Fruit fly (Drosophila melanogaster) whole organism, embryonic: Measurements from ENCODE around the gene Npc2f.
A peak's percentile ranks its signal among the peaks of the same experiment; 100 is the strongest.

Source experiments
- Adf1 ChIP-seq: fragments of 200-800 bp; sonication (Bioruptor generic); IDR thresholded peaks from 2 replicates; pipeline ENCODE4 v1.3.6; 2022; ENCODE audit warnings: missing biosample characterization, missing genetic modification characterization
- B-H2 ChIP-seq: fragments of 200-800 bp; sonication (Bioruptor generic); optimal IDR thresholded peaks from 2 replicates; lab custom pipeline; 2018; ENCODE audit warnings: missing biosample characterization, mild to moderate bottlenecking, missing genetic modification characterization
- CG10979 ChIP-seq: fragments of 200-800 bp; sonication (Bioruptor generic); optimal IDR thresholded peaks from 2 replicates; lab custom pipeline; 2018; ENCODE audit warnings: missing biosample characterization, mild to moderate bottlenecking, missing genetic modification characterization, moderate library complexity
- CG11456 ChIP-seq: fragments of 200-800 bp; sonication (Bioruptor generic); IDR thresholded peaks from 3 replicates; pipeline ENCODE4 v1.3.6; 2022; ENCODE audit warnings: missing biosample characterization, missing genetic modification characterization
- CG11695 ChIP-seq: fragments of 200-800 bp; sonication (Bioruptor generic); IDR thresholded peaks from 3 replicates; pipeline ENCODE4 v1.3.6; 2022; ENCODE audit warnings: missing biosample characterization, missing genetic modification characterization
- CG12071 ChIP-seq: fragments of 200-800 bp; sonication (Bioruptor generic); optimal IDR thresholded peaks from 3 replicates; lab custom pipeline; 2018; ENCODE audit warnings: missing biosample characterization, mild to moderate bottlenecking, missing genetic modification characterization
- CG12299 ChIP-seq: fragments of 200-800 bp; sonication (Bioruptor generic); optimal IDR thresholded peaks from 2 replicates; lab custom pipeline; 2018; ENCODE audit warnings: missing biosample characterization, mild to moderate bottlenecking, missing genetic modification characterization
- CG14965 ChIP-seq: fragments of 200-800 bp; sonication (Bioruptor generic); optimal IDR thresholded peaks from 2 replicates; lab custom pipeline; 2016; ENCODE audit warnings: missing biosample characterization, missing genetic modification characterization, borderline replicate concordance
- CG17568 ChIP-seq: fragments of 200-800 bp; sonication (Bioruptor generic); optimal IDR thresholded peaks from 2 replicates; lab custom pipeline; 2018; ENCODE audit warnings: missing biosample characterization, mild to moderate bottlenecking, missing genetic modification characterization, moderate library complexity
- CG17802 ChIP-seq: fragments of 200-800 bp; sonication (Bioruptor generic); optimal IDR thresholded peaks from 2 replicates; lab custom pipeline; 2018; ENCODE audit warnings: missing biosample characterization, mild to moderate bottlenecking, missing genetic modification characterization, moderate library complexity
- CG30431 ChIP-seq: fragments of 200-800 bp; sonication (Bioruptor generic); optimal IDR thresholded peaks from 2 replicates; lab custom pipeline; 2017; ENCODE audit warnings: missing biosample characterization, missing genetic modification characterization
- CG31388 ChIP-seq: fragments of 200-800 bp; sonication (Bioruptor generic); optimal IDR thresholded peaks from 2 replicates; lab custom pipeline; 2016; ENCODE audit warnings: missing biosample characterization, missing genetic modification characterization
- CG32532 ChIP-seq: fragments of 200-800 bp; sonication (Bioruptor generic); IDR thresholded peaks from 2 replicates; pipeline ENCODE4 v1.3.6; 2022; ENCODE audit warnings: missing biosample characterization, missing genetic modification characterization
- CG33213 ChIP-seq: fragments of 200-800 bp; sonication (Bioruptor generic); optimal IDR thresholded peaks from 3 replicates; lab custom pipeline; 2016; ENCODE audit warnings: missing biosample characterization, missing genetic modification characterization
- CG33557 ChIP-seq: fragments of 200-800 bp; sonication (Bioruptor generic); optimal IDR thresholded peaks from 2 replicates; lab custom pipeline; 2019; ENCODE audit warnings: missing biosample characterization, mild to moderate bottlenecking, missing genetic modification characterization, moderate library complexity
- CG3726 ChIP-seq: fragments of 200-800 bp; sonication (Bioruptor generic); IDR thresholded peaks from 3 replicates; pipeline ENCODE4, ENCODE4 v1.3.6; 2022; ENCODE audit warnings: missing biosample characterization, missing genetic modification characterization
- CG42726 ChIP-seq: fragments of 200-800 bp; sonication (Bioruptor generic); IDR thresholded peaks from 2 replicates; pipeline ENCODE4 v1.3.6; 2022; ENCODE audit warnings: missing biosample characterization, missing genetic modification characterization; ENCODE audit not compliant: partially characterized antibody
- CG4820 ChIP-seq: fragments of 200-800 bp; sonication (Bioruptor generic); optimal IDR thresholded peaks from 3 replicates; lab custom pipeline; 2016; ENCODE audit warnings: missing biosample characterization, missing genetic modification characterization
- CG8944 ChIP-seq: fragments of 200-800 bp; sonication (Bioruptor generic); optimal IDR thresholded peaks from 3 replicates; lab custom pipeline; 2016; ENCODE audit warnings: missing biosample characterization, missing genetic modification characterization
- D ChIP-seq, 2 experiments: fragments of 200-800 bp in 1 of 2; fragments of >200 bp in 1 of 2; sonication (Bioruptor generic) in 1 of 2; optimal IDR thresholded peaks; 2 replicates in 1 of 2; 3 replicates in 1 of 2; lab custom pipeline; 2017; ENCODE audit warnings: mild to moderate bottlenecking in 1 of 2, missing biosample characterization in 1 of 2, missing genetic modification characterization in 1 of 2, missing genetic modification reagents in 1 of 2
- Ets97D ChIP-seq: fragments of 200-800 bp; sonication (Bioruptor generic); optimal IDR thresholded peaks from 3 replicates; lab custom pipeline; 2016; ENCODE audit warnings: missing biosample characterization, missing genetic modification characterization
- HLH54F ChIP-seq: fragments of 200-800 bp; sonication (Bioruptor generic); optimal IDR thresholded peaks from 3 replicates; lab custom pipeline; 2016; ENCODE audit warnings: missing biosample characterization, missing genetic modification characterization
- HLHmδ ChIP-seq: fragments of 200-800 bp; sonication (Bioruptor generic); optimal IDR thresholded peaks from 2 replicates; lab custom pipeline; 2018; ENCODE audit warnings: missing biosample characterization, mild to moderate bottlenecking, missing genetic modification characterization, moderate library complexity
- Hmx ChIP-seq: fragments of 200-800 bp; sonication (Bioruptor generic); optimal IDR thresholded peaks from 2 replicates; lab custom pipeline; 2016; ENCODE audit warnings: missing biosample characterization, missing genetic modification characterization
- NfI ChIP-seq: fragments of 200-800 bp; sonication (Bioruptor generic); optimal IDR thresholded peaks from 3 replicates; lab custom pipeline; 2018; ENCODE audit warnings: missing biosample characterization, mild to moderate bottlenecking, missing genetic modification characterization, moderate library complexity
- Side ChIP-seq: fragments of 200-800 bp; sonication (Bioruptor generic); optimal IDR thresholded peaks from 2 replicates; lab custom pipeline; 2016; ENCODE audit warnings: missing biosample characterization, missing genetic modification characterization
- Ssrp ChIP-seq: fragments of 200-800 bp; sonication (Bioruptor generic); optimal IDR thresholded peaks from 2 replicates; lab custom pipeline; 2018; ENCODE audit warnings: missing biosample characterization, mild to moderate bottlenecking, missing genetic modification characterization, moderate library complexity
- Stat92E ChIP-seq, 3 experiments: fragments of >200 bp in 2 of 3; fragments of 200-800 bp in 1 of 3; sonication (Bioruptor generic) in 1 of 3; optimal IDR thresholded peaks; 2 replicates each; lab custom pipeline; 2017 to 2019; ENCODE audit warnings: missing biosample characterization in 3 of 3, missing genetic modification characterization in 3 of 3, mild to moderate bottlenecking in 1 of 3, moderate library complexity in 1 of 3
- Xrp1 ChIP-seq: fragments of 200-800 bp; sonication (Bioruptor generic); IDR thresholded peaks from 2 replicates; pipeline ENCODE4 v1.3.6; 2022; ENCODE audit warnings: missing biosample characterization, missing genetic modification characterization
- ac ChIP-seq: fragments of 200-800 bp; sonication (Bioruptor generic); optimal IDR thresholded peaks from 3 replicates; lab custom pipeline; 2017; ENCODE audit warnings: missing biosample characterization, mild to moderate bottlenecking, missing genetic modification characterization
- ap ChIP-seq: fragments of 200-800 bp; sonication (Bioruptor generic); IDR thresholded peaks from 2 replicates; pipeline ENCODE4 v1.3.6; 2022; ENCODE audit warnings: missing biosample characterization, missing genetic modification characterization
- bbx ChIP-seq: fragments of 200-800 bp; sonication (Bioruptor generic); IDR thresholded peaks from 2 replicates; pipeline ENCODE4 v1.3.6; 2022; ENCODE audit warnings: missing biosample characterization, missing genetic modification characterization; ENCODE audit not compliant: partially characterized antibody
- bsh ChIP-seq, 2 experiments: fragments of 200-800 bp; sonication (Bioruptor generic); optimal IDR thresholded peaks; 2 replicates each; lab custom pipeline; 2017 to 2018; ENCODE audit warnings: mild to moderate bottlenecking in 2 of 2, missing biosample characterization in 2 of 2, missing genetic modification characterization in 2 of 2, moderate library complexity in 1 of 2
- chm ChIP-seq: fragments of 200-800 bp; sonication (Bioruptor generic); IDR thresholded peaks from 2 replicates; pipeline ENCODE4 v1.3.6; 2022; ENCODE audit warnings: missing biosample characterization, missing genetic modification characterization
- disco-r ChIP-seq: fragments of 200-800 bp; sonication (Bioruptor generic); optimal IDR thresholded peaks from 2 replicates; lab custom pipeline; 2016; ENCODE audit warnings: missing biosample characterization, missing genetic modification characterization
- dysf ChIP-seq: fragments of 200-800 bp; sonication (Bioruptor generic); IDR thresholded peaks from 3 replicates; pipeline ENCODE4 v1.3.6; 2022; ENCODE audit warnings: missing biosample characterization, missing genetic modification characterization
- gsb ChIP-seq: fragments of 200-800 bp; sonication (Bioruptor generic); IDR thresholded peaks from 2 replicates; pipeline ENCODE4 v1.3.6; 2022; ENCODE audit warnings: missing biosample characterization, missing genetic modification characterization
- ind ChIP-seq: fragments of 200-800 bp; sonication (Bioruptor generic); optimal IDR thresholded peaks from 3 replicates; lab custom pipeline; 2016; ENCODE audit warnings: missing biosample characterization, missing genetic modification characterization
- oc ChIP-seq: fragments of 200-800 bp; sonication (Bioruptor generic); optimal IDR thresholded peaks from 2 replicates; lab custom pipeline; 2018; ENCODE audit warnings: missing biosample characterization, mild to moderate bottlenecking, missing genetic modification characterization, moderate library complexity
- p53 ChIP-seq: fragments of 200-800 bp; sonication (Bioruptor generic); optimal IDR thresholded peaks from 2 replicates; lab custom pipeline; 2016; ENCODE audit warnings: missing biosample characterization, missing genetic modification characterization
- pan ChIP-seq, 4 experiments: fragments of >200 bp in 3 of 4; fragments of 200-800 bp in 1 of 4; sonication (Bioruptor generic) in 1 of 4; optimal IDR thresholded peaks in 3 of 4; IDR thresholded peaks in 1 of 4; 2 replicates each; pipeline versions ENCODE4 v1.3.6 to Lab custom; 2017 to 2022; ENCODE audit warnings: missing biosample characterization in 2 of 4, missing genetic modification characterization in 2 of 4, mixed read lengths in 1 of 4
- phol ChIP-seq: fragments of 200-800 bp; sonication (Bioruptor generic); optimal IDR thresholded peaks from 3 replicates; lab custom pipeline; 2018; ENCODE audit warnings: missing biosample characterization, mild to moderate bottlenecking, missing genetic modification characterization, moderate library complexity
- scrt ChIP-seq: fragments of 200-800 bp; sonication (Bioruptor generic); optimal IDR thresholded peaks from 2 replicates; lab custom pipeline; 2018; ENCODE audit warnings: missing biosample characterization, mild to moderate bottlenecking, missing genetic modification characterization, moderate library complexity
- sd ChIP-seq: fragments of 200-800 bp; sonication (Bioruptor generic); optimal IDR thresholded peaks from 3 replicates; lab custom pipeline; 2018; ENCODE audit warnings: missing biosample characterization, mild to moderate bottlenecking, missing genetic modification characterization, moderate library complexity
- slp2 ChIP-seq: fragments of 200-800 bp; sonication (Bioruptor generic); optimal IDR thresholded peaks from 2 replicates; lab custom pipeline; 2016; ENCODE audit warnings: missing biosample characterization, missing genetic modification characterization
- sug ChIP-seq: fragments of 200-800 bp; optimal IDR thresholded peaks from 2 replicates; lab custom pipeline; 2019; ENCODE audit warnings: missing biosample characterization, mild to moderate bottlenecking, missing genetic modification characterization, moderate library complexity
- toy ChIP-seq: fragments of 200-800 bp; sonication (Bioruptor generic); IDR thresholded peaks from 2 replicates; pipeline ENCODE4 v1.3.6; 2022; ENCODE audit warnings: missing biosample characterization, missing genetic modification characterization

The Npc2f gene

DNA sequence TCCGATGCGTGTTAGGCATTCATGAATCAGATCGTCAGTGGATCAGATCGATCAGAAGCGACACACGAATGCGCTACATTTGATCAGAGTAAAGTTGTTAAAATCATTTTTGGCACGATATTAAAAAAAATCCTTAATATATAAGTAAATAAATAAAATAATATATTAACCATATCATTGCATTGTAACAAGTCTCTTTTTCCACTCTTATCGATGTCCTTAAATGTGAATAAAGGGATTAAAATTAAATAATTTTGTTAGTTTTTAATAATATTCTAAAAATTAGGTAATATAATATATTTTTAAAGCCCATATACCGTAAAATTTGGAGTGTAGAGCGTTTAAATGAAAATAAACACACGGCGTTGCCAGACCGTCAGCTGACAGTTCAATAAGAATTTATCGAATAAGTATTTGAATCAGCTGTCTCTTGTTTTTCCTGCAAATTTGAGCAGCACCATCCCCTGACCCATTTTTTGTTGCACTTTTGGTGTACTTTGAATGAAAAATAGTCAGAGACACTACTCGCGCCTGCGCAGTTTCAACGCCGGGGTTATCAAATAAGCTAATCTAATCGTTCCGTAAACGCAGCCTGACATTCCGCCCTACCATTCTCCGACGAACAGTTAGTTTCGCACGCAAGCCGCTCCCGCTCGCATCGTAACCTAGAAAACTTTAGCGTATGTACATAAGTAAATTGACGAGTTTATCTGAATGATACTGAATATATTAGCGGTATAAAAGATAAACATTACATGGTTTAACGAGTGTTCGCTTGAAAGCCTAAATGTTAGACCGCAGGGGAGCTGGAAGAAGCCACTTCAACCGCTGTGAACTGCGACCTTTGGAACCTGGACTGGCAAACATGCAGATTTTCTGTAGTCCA lies 14.5 kb downstream of the Npc2f start, which contains the start of the genes p38a and CG6178 (continued):
- TF ChIP-seq Stat92E (GFP tag; optimal IDR thresholded peaks at IDR 0.05; lab: Kevin White, UChicago) (peak in 1 of 3 experiments; percentile 76), chm (GFP tag; lab: Robert Waterston, UW) (peak; percentile 65; the same call in 1 of the 2 replicates), CG17802 (tag; lab: Kevin White, UChicago) (peak; percentile 76), oc (peak; percentile 95), sug (tag; lab: Kevin White, UChicago) (peak; percentile 95), p53 (GFP tag; lab: Kevin White, UChicago) (no peak), CG32532 (GFP tag; lab: Robert Waterston, UW) (peak; percentile 98), CG12299 (tag; lab: Kevin White, UChicago) (peak; percentile 94), CG31388 (GFP tag; lab: Kevin White, UChicago) (peak; percentile 63), CG4820 (peak; percentile 91), CG17568 (GFP tag; lab: Kevin White, UChicago) (peak; percentile 81), Adf1 (peak; percentile 81), gsb (GFP tag; lab: Robert Waterston, UW) (peak; percentile 93), sd (peak; percentile 92), Ets97D (GFP tag; lab: Kevin White, UChicago) (peak; percentile 50), bbx (GFP tag; lab: Robert Waterston, UW) (no peak; the same call in 1 of the 2 replicates), CG12071 (GFP tag; lab: Kevin White, UChicago) (peak; percentile 85), Hmx (GFP tag; lab: Kevin White, UChicago) (no peak), Side (GFP tag; lab: Kevin White, UChicago) (no peak), pan (optimal IDR thresholded peaks at IDR 0.05; lab: Kevin White, UChicago) (no peak), pan (GFP tag; optimal IDR thresholded peaks at IDR 0.05 in 1 of 2, IDR thresholded peaks at IDR 0.05 in 1 of 2) (peak in 1 of 2 experiments; percentile 97), bsh (GFP tag; optimal IDR thresholded peaks at IDR 0.05; lab: Kevin White, UChicago) (peak; percentile 94 to 97), scrt (GFP tag; lab: Kevin White, UChicago) (peak; percentile 94), CG11456 (peak; percentile 96), disco-r (GFP tag; lab: Kevin White, UChicago) (no peak), Xrp1 (GFP tag; lab: Robert Waterston, UW) (peak; percentile 96), ind (peak; percentile 96), CG42726 (GFP tag; lab: Robert Waterston, UW) (no peak), HLHmδ (GFP tag; lab: Kevin White, UChicago) (no peak), CG10979 (tag; lab: Kevin White, UChicago) (peak; percentile 97), phol (peak; percentile 98), CG8944 (peak; percentile 36), HLH54F (GFP tag; lab: Kevin White, UChicago) (peak; percentile 68), ap (GFP tag; lab: Robert Waterston, UW) (peak; percentile 95), CG11695 (GFP tag; lab: Robert Waterston, UW) (peak; percentile 98), D (optimal IDR thresholded peaks at IDR 0.05; lab: Kevin White, UChicago) (no peak), D (GFP tag; optimal IDR thresholded peaks at IDR 0.05; lab: Kevin White, UChicago) (peak; percentile 95), toy (peak; percentile 82), ac (GFP tag; lab: Kevin White, UChicago) (peak; percentile 67), Ssrp (tag; lab: Kevin White, UChicago) (peak; percentile 99), CG33213 (peak; percentile 14), CG30431 (GFP tag; lab: Kevin White, UChicago) (peak; percentile 95), NfI (peak; percentile 98), B-H2 (GFP tag; lab: Kevin White, UChicago) (peak; percentile 96), dysf (GFP tag; lab: Robert Waterston, UW) (peak; percentile 98), CG3726 (peak; percentile 95), CG14965 (no peak), slp2 (GFP tag; lab: Kevin White, UChicago) (peak; percentile 47), CG33557 (GFP tag; lab: Kevin White, UChicago) (peak; percentile 84)
